Worm (Caenorhabditis elegans): Measurements from ENCODE around the gene cyp-35A5.

cyp-35A5 gene

ce11 chrV:3922547-3922946 lies 13.6 kb upstream of the cyp-35A5 start:
- TF ChIP-seq nhr-237 (tag; optimal IDR thresholded peaks at IDR 0.05): no peak
- TF ChIP-seq nhr-2 (tag; optimal IDR thresholded peaks at IDR 0.05): no peak
- TF ChIP-seq lin-13 (tag; optimal IDR thresholded peaks at IDR 0.05): no peak
- TF ChIP-seq unc-120 (tag; optimal IDR thresholded peaks at IDR 0.05; ENCODE audit: poor library complexity, severe bottlenecking): no peak
- no peak for TF ChIP-seq nhr-76 (tag; optimal IDR thresholded peaks at IDR 0.05)
- no peak for TF ChIP-seq sptf-1 (tag; optimal IDR thresholded peaks at IDR 0.05)
- no peak for TF ChIP-seq ceh-83 (GFP tag; optimal IDR thresholded peaks at IDR 0.05)
- TF ChIP-seq tbx-8 (GFP tag; optimal IDR thresholded peaks at IDR 0.05): no peak
- no peak for TF ChIP-seq nhr-12 (tag; optimal IDR thresholded peaks at IDR 0.05)

ce11 chrV:3927522-3927921 lies 8.6 kb upstream of the cyp-35A5 start:
- TF ChIP-seq nhr-237 (tag; optimal IDR thresholded peaks at IDR 0.05) (no peak), ces-1 (GFP tag; optimal IDR thresholded peaks at IDR 0.05) (no peak), zip-8 (tag; optimal IDR thresholded peaks at IDR 0.05) (no peak), blmp-1 (tag; optimal IDR thresholded peaks at IDR 0.05) (no peak), sem-2 (GFP tag; optimal IDR thresholded peaks at IDR 0.05) (no peak)

ce11 chrV:3929099-3929498 lies 7.0 kb upstream of the cyp-35A5 start, which contains the start of gene srx-64:
TSS of gene srx-64 (plus strand) at chrV:3929399.
- TF ChIP-seq unc-120 (tag; optimal IDR thresholded peaks at IDR 0.05; ENCODE audit: poor library complexity, severe bottlenecking) (no peak), cnd-1 (tag; optimal IDR thresholded peaks at IDR 0.05) (no peak), sptf-1 (tag; optimal IDR thresholded peaks at IDR 0.05) (no peak), blmp-1 (tag; optimal IDR thresholded peaks at IDR 0.05) (no peak), mls-2 (tag; optimal IDR thresholded peaks at IDR 0.05) (no peak), sem-2 (GFP tag; optimal IDR thresholded peaks at IDR 0.05) (no peak), mab-5 (tag; optimal IDR thresholded peaks at IDR 0.05) (no peak), mep-1 (tag; optimal IDR thresholded peaks at IDR 0.05) (no peak), lin-13 (tag; optimal IDR thresholded peaks at IDR 0.05) (no peak), nhr-28 (tag; optimal IDR thresholded peaks at IDR 0.05) (no peak), zip-8 (tag; optimal IDR thresholded peaks at IDR 0.05) (no peak), nhr-237 (tag; optimal IDR thresholded peaks at IDR 0.05) (no peak), lin-32 (GFP tag; optimal IDR thresholded peaks at IDR 0.05) (no peak)

- TF ChIP-seq ztf-11 (tag; optimal IDR thresholded peaks at IDR 0.05): no peak
- no peak for TF ChIP-seq sem-2 (GFP tag; optimal IDR thresholded peaks at IDR 0.05)
- TF ChIP-seq nhr-76 (tag; optimal IDR thresholded peaks at IDR 0.05): no peak
- no peak for TF ChIP-seq zip-8 (tag; optimal IDR thresholded peaks at IDR 0.05)
- no peak for TF ChIP-seq ceh-39 (tag; optimal IDR thresholded peaks at IDR 0.05)
- TF ChIP-seq M03D4.4 (tag; optimal IDR thresholded peaks at IDR 0.05): no peak
- TF ChIP-seq nhr-12 (tag; optimal IDR thresholded peaks at IDR 0.05): no peak
- no peak for TF ChIP-seq unc-39 (tag; optimal IDR thresholded peaks at IDR 0.05)
- no peak for TF ChIP-seq bed-3 (GFP tag; optimal IDR thresholded peaks at IDR 0.05)
- TF ChIP-seq mep-1 (tag; optimal IDR thresholded peaks at IDR 0.05): no peak
- TF ChIP-seq drap-1 (GFP tag; optimal IDR thresholded peaks at IDR 0.05): no peak
- TF ChIP-seq lin-13 (tag; optimal IDR thresholded peaks at IDR 0.05): no peak
- no peak for TF ChIP-seq lsy-2 (tag; optimal IDR thresholded peaks at IDR 0.05)
- TF ChIP-seq mls-2 (tag; optimal IDR thresholded peaks at IDR 0.05): no peak
- TF ChIP-seq ham-2 (GFP tag; optimal IDR thresholded peaks at IDR 0.05): no peak
- no peak for TF ChIP-seq elt-3 (tag; optimal IDR thresholded peaks at IDR 0.05)
Measured at ce11 chrV:3931326-3931725, 4.8 kb upstream of the cyp-35A5 start, which contains the start of gene srx-63. TSS of gene srx-63 (plus strand) at chrV:3931626.

- no peak for TF ChIP-seq nhr-28 (tag; optimal IDR thresholded peaks at IDR 0.05)
- TF ChIP-seq tbx-8 (GFP tag; optimal IDR thresholded peaks at IDR 0.05): no peak
- no peak for TF ChIP-seq cnd-1 (tag; optimal IDR thresholded peaks at IDR 0.05)
- TF ChIP-seq nhr-2 (tag; optimal IDR thresholded peaks at IDR 0.05): no peak
- no peak for TF ChIP-seq unc-62 (GFP tag; optimal IDR thresholded peaks at IDR 0.05)
- no peak for TF ChIP-seq unc-120 (tag; optimal IDR thresholded peaks at IDR 0.05; ENCODE audit: poor library complexity, severe bottlenecking)
- TF ChIP-seq blmp-1 (tag; optimal IDR thresholded peaks at IDR 0.05): no peak
- no peak for TF ChIP-seq nhr-12 (tag; optimal IDR thresholded peaks at IDR 0.05)
- no peak for TF ChIP-seq lsy-2 (tag; optimal IDR thresholded peaks at IDR 0.05)
- no peak for TF ChIP-seq ztf-11 (tag; optimal IDR thresholded peaks at IDR 0.05)
- TF ChIP-seq bed-3 (GFP tag; optimal IDR thresholded peaks at IDR 0.05): no peak
- TF ChIP-seq lin-32 (GFP tag; optimal IDR thresholded peaks at IDR 0.05): no peak
- no peak for TF ChIP-seq pha-4 (tag; optimal IDR thresholded peaks at IDR 0.05)
Measured at ce11 chrV:3938789-3939188, 2.7 kb downstream of the cyp-35A5 start, which contains the start of gene cyp-35B1. TSS of gene cyp-35B1 (plus strand) at chrV:3939032.

ce11 chrV:3941860-3942259 lies 5.7 kb downstream of the cyp-35A5 start, which contains the start of gene cyp-35B2:
TSS of gene cyp-35B2 (plus strand) at chrV:3942160.
- TF ChIP-seq nhr-28 (tag; optimal IDR thresholded peaks at IDR 0.05) (no peak), ham-2 (GFP tag; optimal IDR thresholded peaks at IDR 0.05) (no peak), ceh-83 (GFP tag; optimal IDR thresholded peaks at IDR 0.05) (no peak), drap-1 (GFP tag; optimal IDR thresholded peaks at IDR 0.05) (no peak), sptf-1 (tag; optimal IDR thresholded peaks at IDR 0.05) (no peak), nhr-12 (tag; optimal IDR thresholded peaks at IDR 0.05) (no peak), ceh-39 (tag; optimal IDR thresholded peaks at IDR 0.05) (no peak), nhr-76 (tag; optimal IDR thresholded peaks at IDR 0.05) (no peak), ceh-43 (GFP tag; optimal IDR thresholded peaks at IDR 0.05) (no peak)
